Fruit fly (Drosophila melanogaster) whole organism, embryonic: ENCODE results near the gene Rh5.
A peak's percentile ranks its signal among the peaks of the same experiment; 100 is the strongest.

Experiments used
- Atf6 ChIP-seq: fragments of 200-800 bp; sonication (Bioruptor generic); IDR thresholded peaks from 2 replicates; pipeline ENCODE4 v1.3.6; 2022; ENCODE audit warnings: missing biosample characterization, missing genetic modification characterization
- CG10959 ChIP-seq: fragments of 200-800 bp; sonication (Bioruptor generic); IDR thresholded peaks from 2 replicates; pipeline ENCODE4 v1.3.6; 2022; ENCODE audit warnings: missing biosample characterization, missing genetic modification characterization
- CG12104 ChIP-seq: fragments of 200-800 bp; sonication (Bioruptor generic); optimal IDR thresholded peaks from 3 replicates; lab custom pipeline; 2016; ENCODE audit warnings: missing biosample characterization, missing genetic modification characterization
- CG12942 ChIP-seq: fragments of 200-800 bp; sonication (Bioruptor generic); optimal IDR thresholded peaks from 3 replicates; lab custom pipeline; 2016; ENCODE audit warnings: missing biosample characterization, missing genetic modification characterization
- CG13775 ChIP-seq: fragments of 200-800 bp; sonication (Bioruptor generic); optimal IDR thresholded peaks from 3 replicates; lab custom pipeline; 2017; ENCODE audit warnings: missing biosample characterization, mild to moderate bottlenecking, missing genetic modification characterization
- CG14667 ChIP-seq: fragments of 200-800 bp; sonication (Bioruptor generic); IDR thresholded peaks from 2 replicates; pipeline ENCODE4 v1.3.6; 2022; ENCODE audit warnings: missing biosample characterization, missing genetic modification characterization
- CG14710 ChIP-seq: fragments of 200-800 bp; sonication (Bioruptor generic); optimal IDR thresholded peaks from 3 replicates; lab custom pipeline; 2019; ENCODE audit warnings: missing biosample characterization, mild to moderate bottlenecking, missing genetic modification characterization, moderate library complexity
- CG15073 ChIP-seq: fragments of 200-800 bp; sonication (Bioruptor generic); optimal IDR thresholded peaks from 2 replicates; lab custom pipeline; 2016; ENCODE audit warnings: missing biosample characterization, missing genetic modification characterization
- CG15269 ChIP-seq: fragments of 200-800 bp; sonication (Bioruptor generic); optimal IDR thresholded peaks from 2 replicates; lab custom pipeline; 2018; ENCODE audit warnings: missing biosample characterization, mild to moderate bottlenecking, missing genetic modification characterization, moderate library complexity
- CG15479 ChIP-seq: fragments of 200-800 bp; sonication (Bioruptor generic); optimal IDR thresholded peaks from 3 replicates; lab custom pipeline; 2019; ENCODE audit warnings: missing biosample characterization, mild to moderate bottlenecking, missing genetic modification characterization, moderate library complexity
- CG1603 ChIP-seq: fragments of 200-800 bp; sonication (Bioruptor generic); optimal IDR thresholded peaks from 2 replicates; lab custom pipeline; 2019; ENCODE audit warnings: missing biosample characterization, mild to moderate bottlenecking, missing genetic modification characterization, moderate library complexity
- CG16779 ChIP-seq: fragments of 200-800 bp; sonication (Bioruptor generic); IDR thresholded peaks from 2 replicates; pipeline ENCODE4 v1.3.6; 2022; ENCODE audit warnings: missing biosample characterization, missing genetic modification characterization
- CG16813 ChIP-seq: fragments of 200-800 bp; sonication (Bioruptor generic); IDR thresholded peaks from 3 replicates; pipeline ENCODE4 v1.3.6; 2022; ENCODE audit warnings: missing biosample characterization, missing genetic modification characterization; ENCODE audit not compliant: partially characterized antibody
- CG16863 ChIP-seq: fragments of 200-800 bp; sonication (Bioruptor generic); optimal IDR thresholded peaks from 3 replicates; lab custom pipeline; 2016; ENCODE audit warnings: missing biosample characterization, missing genetic modification characterization
- CG17385 ChIP-seq: fragments of 200-800 bp; sonication (Bioruptor generic); optimal IDR thresholded peaks from 3 replicates; lab custom pipeline; 2018; ENCODE audit warnings: missing biosample characterization, mild to moderate bottlenecking, missing genetic modification characterization
- CG17612 ChIP-seq: fragments of 200-800 bp; sonication (Bioruptor generic); IDR thresholded peaks from 2 replicates; pipeline ENCODE4 v1.3.6; 2022; ENCODE audit warnings: missing biosample characterization, missing genetic modification characterization
- CG18262 ChIP-seq: fragments of 200-800 bp; optimal IDR thresholded peaks from 3 replicates; lab custom pipeline; 2019; ENCODE audit warnings: missing biosample characterization, mild to moderate bottlenecking, missing genetic modification characterization, moderate library complexity
- CG30431 ChIP-seq: fragments of 200-800 bp; sonication (Bioruptor generic); optimal IDR thresholded peaks from 2 replicates; lab custom pipeline; 2017; ENCODE audit warnings: missing biosample characterization, missing genetic modification characterization
- CG31224 ChIP-seq: fragments of 200-800 bp; sonication (Bioruptor generic); IDR thresholded peaks from 2 replicates; pipeline ENCODE4 v1.3.6; 2022; ENCODE audit warnings: missing biosample characterization, missing genetic modification characterization
- CG34224 ChIP-seq: fragments of 200-800 bp; sonication (Bioruptor generic); IDR thresholded peaks from 3 replicates; pipeline ENCODE4 v1.3.6; 2022; ENCODE audit warnings: missing biosample characterization, missing genetic modification characterization; ENCODE audit not compliant: partially characterized antibody
- CG43689 ChIP-seq: fragments of 200-800 bp; sonication (Bioruptor generic); IDR thresholded peaks from 2 replicates; pipeline ENCODE4 v1.3.6; 2022; ENCODE audit warnings: missing biosample characterization, missing genetic modification characterization
- CG4424 ChIP-seq: fragments of 200-800 bp; sonication (Bioruptor generic); optimal IDR thresholded peaks from 3 replicates; lab custom pipeline; 2016; ENCODE audit warnings: missing biosample characterization, missing genetic modification characterization
- CG4730 ChIP-seq: fragments of 200-800 bp; sonication (Bioruptor generic); IDR thresholded peaks from 2 replicates; pipeline ENCODE4 v1.3.6; 2022; ENCODE audit warnings: missing biosample characterization, missing genetic modification characterization
- CG8478 ChIP-seq: fragments of >200 bp; optimal IDR thresholded peaks from 2 replicates; lab custom pipeline; 2018
- D19B ChIP-seq: fragments of 200-800 bp; sonication (Bioruptor generic); optimal IDR thresholded peaks from 2 replicates; lab custom pipeline; 2017; ENCODE audit warnings: missing biosample characterization, mild to moderate bottlenecking, missing genetic modification characterization
- Dbx ChIP-seq: fragments of 200-800 bp; sonication (Bioruptor generic); IDR thresholded peaks from 3 replicates; pipeline ENCODE4 v1.3.6; 2022; ENCODE audit warnings: missing biosample characterization, missing genetic modification characterization
- HHEX ChIP-seq: fragments of 200-800 bp; sonication (Bioruptor generic); optimal IDR thresholded peaks from 3 replicates; lab custom pipeline; 2017; ENCODE audit warnings: missing biosample characterization, mild to moderate bottlenecking, missing genetic modification characterization, missing genetic modification reagents
- Hr3 ChIP-seq: fragments of 200-800 bp; sonication (Bioruptor generic); optimal IDR thresholded peaks from 3 replicates; lab custom pipeline; 2016; ENCODE audit warnings: missing biosample characterization, missing genetic modification characterization
- Hr39 ChIP-seq: fragments of >200 bp; optimal IDR thresholded peaks from 2 replicates; lab custom pipeline; 2017
- MBD-R2 ChIP-seq: fragments of 200-800 bp; sonication (Bioruptor generic); IDR thresholded peaks from 2 replicates; pipeline ENCODE4 v1.3.6; 2022; ENCODE audit warnings: missing biosample characterization, missing genetic modification characterization
- Meics ChIP-seq: fragments of 200-800 bp; sonication (Bioruptor generic); optimal IDR thresholded peaks from 2 replicates; lab custom pipeline; 2017; ENCODE audit warnings: missing biosample characterization, mild to moderate bottlenecking, missing genetic modification characterization
- NC2β ChIP-seq: fragments of 200-800 bp; sonication (Bioruptor generic); optimal IDR thresholded peaks from 2 replicates; lab custom pipeline; 2016; ENCODE audit warnings: missing biosample characterization, missing genetic modification characterization
- Opbp ChIP-seq: fragments of 200-800 bp; sonication (Bioruptor generic); IDR thresholded peaks from 3 replicates; pipeline ENCODE4 v1.3.6; 2022; ENCODE audit warnings: missing biosample characterization, missing genetic modification characterization; ENCODE audit not compliant: partially characterized antibody
- az2 ChIP-seq: fragments of 200-800 bp; sonication (Bioruptor generic); optimal IDR thresholded peaks from 3 replicates; lab custom pipeline; 2016; ENCODE audit warnings: missing biosample characterization, missing genetic modification characterization
- bigmax ChIP-seq: fragments of 200-800 bp; sonication (Bioruptor generic); optimal IDR thresholded peaks from 2 replicates; lab custom pipeline; 2018; ENCODE audit warnings: missing biosample characterization, mild to moderate bottlenecking, missing genetic modification characterization
- ems ChIP-seq: fragments of 200-800 bp; sonication (Bioruptor generic); optimal IDR thresholded peaks from 3 replicates; lab custom pipeline; 2016; ENCODE audit warnings: missing biosample characterization, missing genetic modification characterization
- exex ChIP-seq: fragments of 200-800 bp; sonication (Bioruptor generic); optimal IDR thresholded peaks from 4 replicates; lab custom pipeline; 2018; ENCODE audit warnings: missing biosample characterization, mild to moderate bottlenecking, missing genetic modification characterization, moderate library complexity
- fru ChIP-seq: fragments of >200 bp; optimal IDR thresholded peaks from 2 replicates; lab custom pipeline; 2017
- gem ChIP-seq: fragments of 200-800 bp; sonication (Bioruptor generic); optimal IDR thresholded peaks from 2 replicates; lab custom pipeline; 2019; ENCODE audit warnings: missing biosample characterization, mild to moderate bottlenecking, missing genetic modification characterization, moderate library complexity
- hb ChIP-seq: fragments of 200-800 bp; sonication (Bioruptor generic); IDR thresholded peaks from 3 replicates; pipeline ENCODE4 v1.3.6; 2022; ENCODE audit warnings: missing biosample characterization, missing genetic modification characterization; ENCODE audit not compliant: partially characterized antibody
- kah ChIP-seq: fragments of 200-800 bp; sonication (Bioruptor generic); optimal IDR thresholded peaks from 2 replicates; lab custom pipeline; 2018; ENCODE audit warnings: missing biosample characterization, mild to moderate bottlenecking, missing genetic modification characterization
- knrl ChIP-seq: fragments of 200-800 bp; sonication (Bioruptor generic); IDR thresholded peaks from 3 replicates; pipeline ENCODE4 v1.3.6; 2022; ENCODE audit warnings: missing biosample characterization, missing genetic modification characterization; ENCODE audit not compliant: partially characterized antibody
- lbe ChIP-seq: fragments of 200-800 bp; sonication (Bioruptor generic); optimal IDR thresholded peaks from 2 replicates; lab custom pipeline; 2016; ENCODE audit warnings: missing biosample characterization, mild to moderate bottlenecking, missing genetic modification characterization
- org-1 ChIP-seq: fragments of 200-800 bp; sonication (Bioruptor generic); optimal IDR thresholded peaks from 2 replicates; lab custom pipeline; 2017; ENCODE audit warnings: missing biosample characterization, missing genetic modification characterization
- pho ChIP-seq: fragments of 200-800 bp; sonication (Bioruptor generic); optimal IDR thresholded peaks from 2 replicates; lab custom pipeline; 2016; ENCODE audit warnings: missing biosample characterization, missing genetic modification characterization
- pros ChIP-seq: fragments of 200-800 bp; sonication (Bioruptor generic); optimal IDR thresholded peaks from 3 replicates; lab custom pipeline; 2019; ENCODE audit warnings: missing biosample characterization, mild to moderate bottlenecking, missing genetic modification characterization, moderate library complexity
- psq ChIP-seq: fragments of 200-800 bp; sonication (Bioruptor generic); optimal IDR thresholded peaks from 2 replicates; lab custom pipeline; 2017; ENCODE audit warnings: missing biosample characterization, missing genetic modification characterization
- pzg ChIP-seq: fragments of 200-800 bp; sonication (Bioruptor generic); optimal IDR thresholded peaks from 3 replicates; lab custom pipeline; 2018; ENCODE audit warnings: missing biosample characterization, mild to moderate bottlenecking, missing genetic modification characterization, moderate library complexity
- rib ChIP-seq: fragments of 200-800 bp; sonication (Bioruptor generic); IDR thresholded peaks from 2 replicates; pipeline ENCODE4 v1.3.6; 2022; ENCODE audit warnings: missing biosample characterization, missing genetic modification characterization
- sima ChIP-seq: fragments of 200-800 bp; sonication (Bioruptor generic); optimal IDR thresholded peaks from 2 replicates; lab custom pipeline; 2016; ENCODE audit warnings: missing biosample characterization, missing genetic modification characterization
- tgo ChIP-seq: fragments of 200-800 bp; sonication (Bioruptor generic); IDR thresholded peaks from 3 replicates; pipeline ENCODE4 v1.3.6; 2022; ENCODE audit warnings: missing biosample characterization, missing genetic modification characterization

Gene Rh5

DNA sequence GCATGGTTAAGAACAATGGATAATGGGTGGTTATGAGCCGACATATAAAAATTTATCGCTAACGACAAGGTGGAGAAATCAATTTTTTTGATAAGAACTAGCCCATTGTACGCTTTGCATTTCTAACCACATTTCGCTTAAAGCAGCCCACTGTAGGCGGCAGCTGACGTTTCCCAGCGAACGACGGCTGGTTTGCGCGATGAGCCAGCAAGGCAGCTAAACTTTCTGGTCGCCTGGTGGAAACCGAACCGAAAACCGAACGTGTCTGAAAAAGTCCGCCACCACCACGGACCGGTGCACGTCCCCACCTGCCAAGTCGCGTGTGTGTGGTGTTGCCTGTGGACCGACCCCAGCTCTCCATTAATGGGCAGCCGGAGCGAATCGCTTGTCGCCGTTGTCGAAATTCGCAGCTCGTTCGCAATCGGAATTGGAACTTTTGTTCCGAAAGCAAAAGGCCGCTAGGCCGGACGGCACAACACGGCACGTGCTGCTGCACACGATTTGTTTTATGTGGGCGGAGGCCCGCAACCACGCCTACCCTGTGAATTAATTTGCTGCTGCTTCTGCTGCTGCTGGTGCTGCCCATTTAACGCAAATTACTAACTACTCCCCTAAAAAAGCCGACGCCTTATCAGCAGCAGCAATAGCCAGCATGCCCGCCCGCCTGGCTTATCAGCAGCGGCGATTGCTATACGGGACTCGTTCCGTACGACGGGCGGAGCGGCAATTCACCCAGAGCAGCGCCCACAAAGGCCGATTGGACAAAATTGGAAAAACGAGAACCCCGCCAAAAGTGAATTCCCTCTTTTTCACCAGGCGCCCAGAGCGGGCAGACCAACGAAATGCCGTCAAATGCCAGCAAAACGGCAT lies 4.8 kb upstream of the Rh5 start (continued):
- TF ChIP-seq CG15073 (GFP tag; lab: Kevin White, UChicago) (no peak), CG14710 (tag; lab: Kevin White, UChicago) (no peak), CG16779 (GFP tag; lab: Robert Waterston, UW) (no peak), rib (GFP tag; lab: Robert Waterston, UW) (no peak), Opbp (GFP tag; lab: Robert Waterston, UW) (no peak), D19B (GFP tag; lab: Kevin White, UChicago) (peak; percentile 10), Meics (GFP tag; lab: Kevin White, UChicago) (peak; percentile 31), Dbx (no peak), CG17385 (GFP tag; lab: Kevin White, UChicago) (no peak), CG15269 (tag; lab: Kevin White, UChicago) (peak; percentile 66), az2 (GFP tag; lab: Kevin White, UChicago) (peak; percentile 53), CG31224 (GFP tag; lab: Robert Waterston, UW) (no peak), CG30431 (GFP tag; lab: Kevin White, UChicago) (no peak), kah (GFP tag; lab: Kevin White, UChicago) (peak; percentile 82), CG15479 (GFP tag; lab: Kevin White, UChicago) (peak; percentile 93), lbe (no peak), CG43689 (GFP tag; lab: Robert Waterston, UW) (no peak), HHEX (GFP tag; lab: Kevin White, UChicago) (peak; percentile 25), Hr39 (lab: Kevin White, UChicago) (no peak), CG8478 (no peak), gem (tag; lab: Kevin White, UChicago) (peak; percentile 65), CG4730 (GFP tag; lab: Robert Waterston, UW) (no peak), Atf6 (GFP tag; lab: Robert Waterston, UW) (no peak), CG14667 (no peak), CG13775 (GFP tag; lab: Kevin White, UChicago) (peak; percentile 21), pzg (GFP tag; lab: Kevin White, UChicago) (peak; percentile 25), fru (lab: Kevin White, UChicago) (no peak), CG10959 (GFP tag; lab: Robert Waterston, UW) (no peak), CG16813 (GFP tag; lab: Robert Waterston, UW) (no peak), CG12104 (GFP tag; lab: Kevin White, UChicago) (peak; percentile 1), Hr3 (GFP tag; lab: Kevin White, UChicago) (peak; percentile 23), NC2β (GFP tag; lab: Kevin White, UChicago) (no peak), sima (GFP tag; lab: Kevin White, UChicago) (no peak), CG16863 (GFP tag; lab: Kevin White, UChicago) (no peak), psq (GFP tag; lab: Kevin White, UChicago) (no peak), org-1 (GFP tag; lab: Kevin White, UChicago) (no peak), CG17612 (GFP tag; lab: Robert Waterston, UW) (no peak), exex (tag; lab: Kevin White, UChicago) (peak; percentile 93), ems (GFP tag; lab: Kevin White, UChicago) (peak; percentile 1), tgo (no peak), pho (GFP tag; lab: Kevin White, UChicago) (peak; percentile 41), hb (GFP tag; lab: Robert Waterston, UW) (no peak), pros (GFP tag; lab: Kevin White, UChicago) (peak; percentile 73), CG1603 (tag; lab: Kevin White, UChicago) (peak; percentile 39), bigmax (GFP tag; lab: Kevin White, UChicago) (no peak), CG18262 (peak; percentile 18), MBD-R2 (GFP tag; lab: Robert Waterston, UW) (no peak), CG12942 (GFP tag; lab: Kevin White, UChicago) (no peak), CG4424 (GFP tag; lab: Kevin White, UChicago) (no peak), knrl (GFP tag; lab: Robert Waterston, UW) (no peak), CG34224 (GFP tag; lab: Robert Waterston, UW) (no peak)
